Worm (Caenorhabditis elegans) whole organism, young adult: ENCODE results near the gene F43C1.5.

Experiments
- F33H1.4 ChIP-seq: fragments of 200-800 bp; sonication (Bioruptor generic); IDR thresholded peaks from 2 replicates; pipeline ENCODE4 v1.3.6; 2022; ENCODE audit warnings: missing genetic modification reagents, missing genetic modification characterization, missing compliant biosample characterization
- F37B4.10 ChIP-seq: fragments of 200-800 bp; sonication (Bioruptor generic); IDR thresholded peaks from 2 replicates; pipeline ENCODE4 v1.3.6; 2022; ENCODE audit warnings: missing genetic modification characterization, missing compliant biosample characterization
- T07F8.4 ChIP-seq: sonication (generic microtip); optimal IDR thresholded peaks from 2 replicates; lab custom pipeline; 2016; ENCODE audit warnings: mild to moderate bottlenecking, missing genetic modification characterization, moderate library complexity, missing compliant biosample characterization
- ZK185.1 ChIP-seq: sonication (generic microtip); optimal IDR thresholded peaks from 2 replicates; lab custom pipeline; 2016; ENCODE audit warnings: mild to moderate bottlenecking, missing genetic modification characterization, missing compliant biosample characterization; ENCODE audit not compliant: poor library complexity, severe bottlenecking
- akir-1 ChIP-seq: fragments of 200-800 bp; sonication (Bioruptor generic); optimal IDR thresholded peaks from 2 replicates; lab custom pipeline; 2018; ENCODE audit warnings: mild to moderate bottlenecking, missing genetic modification characterization, moderate library complexity, missing compliant biosample characterization
- aptf-3 ChIP-seq: fragments of 200-800 bp; sonication (Bioruptor generic); IDR thresholded peaks from 2 replicates; pipeline ENCODE4 v1.3.6; 2022; ENCODE audit warnings: missing genetic modification characterization, missing compliant biosample characterization
- ets-4 ChIP-seq: fragments of 200-800 bp; sonication (Bioruptor generic); optimal IDR thresholded peaks from 2 replicates; lab custom pipeline; 2018; ENCODE audit warnings: mild to moderate bottlenecking, missing genetic modification characterization, missing compliant biosample characterization
- hlh-12 ChIP-seq: sonication (generic microtip); optimal IDR thresholded peaks from 2 replicates; lab custom pipeline; 2016; ENCODE audit warnings: missing genetic modification characterization, missing compliant biosample characterization
- hrde-1 ChIP-seq: sonication (generic microtip); optimal IDR thresholded peaks from 2 replicates; lab custom pipeline; 2016; ENCODE audit warnings: missing genetic modification characterization, mild to moderate bottlenecking, missing compliant biosample characterization, moderate library complexity, missing genotype, missing genetic modification reagents, borderline replicate concordance
- madf-3 ChIP-seq: fragments of 200-800 bp; sonication (Bioruptor generic); IDR thresholded peaks from 2 replicates; pipeline ENCODE4 v1.3.6; 2022; ENCODE audit warnings: missing genetic modification reagents, missing genetic modification characterization, missing compliant biosample characterization
- madf-6 ChIP-seq: fragments of 200-800 bp; sonication (Bioruptor generic); IDR thresholded peaks from 2 replicates; pipeline ENCODE4 v1.3.6; 2022; ENCODE audit warnings: missing genetic modification reagents, missing genetic modification characterization, missing compliant biosample characterization
- rpc-1 ChIP-seq, 2 experiments: fragments of 150-350 bp in 1 of 2; sonication (generic microtip) in 1 of 2; optimal IDR thresholded peaks; 2 replicates each; lab custom pipeline; 2014 to 2018; ENCODE audit warnings: missing biosample characterization in 1 of 2, missing genetic modification characterization in 1 of 2, missing genetic modification reagents in 1 of 2, missing genotype in 1 of 2
- tbp1 ChIP-seq: fragments of 200-800 bp; sonication (Bioruptor generic); optimal IDR thresholded peaks from 2 replicates; lab custom pipeline; 2018; ENCODE audit warnings: mild to moderate bottlenecking, missing genetic modification characterization, missing compliant biosample characterization

DNA sequence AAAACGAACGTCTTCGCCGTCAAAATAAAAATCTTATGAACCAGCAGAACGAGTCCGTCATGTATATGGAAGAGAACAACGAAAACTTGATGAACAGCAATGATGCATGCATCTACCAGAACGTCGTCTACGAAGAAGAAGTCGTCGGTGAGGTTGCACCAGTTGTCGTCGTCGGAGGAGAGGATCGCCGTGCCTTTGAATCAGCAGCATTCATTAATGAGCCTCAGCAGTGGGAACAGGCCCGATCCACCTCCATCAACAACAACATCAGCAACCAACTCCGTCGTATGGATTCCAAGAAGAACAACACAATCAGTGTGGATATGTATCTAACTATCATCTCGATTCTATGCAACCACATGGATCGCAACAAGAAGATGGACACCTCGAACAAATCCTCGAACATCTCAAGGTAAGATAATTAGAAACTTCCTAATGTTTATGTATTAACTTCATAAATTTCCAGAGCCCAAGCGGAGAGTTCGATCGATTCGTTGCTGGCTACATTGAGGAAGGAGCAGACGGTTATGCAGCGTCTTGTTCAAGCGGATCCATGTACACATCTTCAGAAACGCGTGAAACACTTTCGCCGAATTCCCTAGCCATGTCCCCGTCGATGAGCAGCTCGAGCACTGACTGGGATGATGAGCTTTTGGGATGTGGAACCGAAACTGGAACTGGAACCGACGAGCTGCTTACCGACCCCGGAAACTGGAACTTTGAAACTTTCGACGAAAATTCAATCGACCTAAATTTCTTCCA is 34.4 kb upstream of the F43C1.5 start:
- no peak for TF ChIP-seq akir-1 (GFP tag; lab: Kevin White, UChicago)
- no peak for TF ChIP-seq tbp1
- TF ChIP-seq ets-4 (GFP tag; lab: Kevin White, UChicago) = no peak
- no peak; the same call in 1 of the 2 replicates for TF ChIP-seq madf-6 (GFP tag; lab: Robert Waterston, UW)
- TF ChIP-seq T07F8.4 (tag; lab: Kevin White, UChicago) = no peak
- TF ChIP-seq ZK185.1 (tag; lab: Kevin White, UChicago) = no peak
- no peak for TF ChIP-seq rpc-1 (optimal IDR thresholded peaks at IDR 0.05; lab: Kevin White, UChicago)
- no peak for TF ChIP-seq rpc-1 (tag; optimal IDR thresholded peaks at IDR 0.05; lab: Kevin White, UChicago)
- TF ChIP-seq madf-3 (GFP tag; lab: Robert Waterston, UW) = no peak
- TF ChIP-seq F33H1.4 (GFP tag; lab: Robert Waterston, UW) = no peak
- TF ChIP-seq F37B4.10 = no peak
- no peak for TF ChIP-seq aptf-3 (GFP tag; lab: Robert Waterston, UW)
- no peak for TF ChIP-seq hrde-1 (tag; lab: Kevin White, UChicago)
- TF ChIP-seq hlh-12 (tag; lab: Kevin White, UChicago) = no peak
